Worm (Caenorhabditis elegans) whole organism, L3 larva: ENCODE results near the gene chil-18.

Source experiments
- ZK546.5 ChIP-seq: sonication (generic microtip); optimal IDR thresholded peaks from 2 replicates; lab custom pipeline; 2017; ENCODE audit warnings: missing biosample characterization, missing genetic modification characterization
- nhr-237 ChIP-seq: fragments of 150-350 bp; optimal IDR thresholded peaks from 2 replicates; lab custom pipeline; 2014; ENCODE audit warnings: missing biosample characterization, missing genetic modification characterization
- pqm-1 ChIP-seq: fragments of 150-350 bp; optimal IDR thresholded peaks from 2 replicates; lab custom pipeline; 2017; ENCODE audit warnings: missing biosample characterization, missing genetic modification characterization, inconsistent platforms

- TF ChIP-seq nhr-237 (tag; lab: Kevin White, UChicago) (no peak), pqm-1 (tag; lab: Kevin White, UChicago) (peak; percentile 0), ZK546.5 (tag; lab: Kevin White, UChicago) (no peak)
Measured at ce11 chrII:9416381-9417276, 31.4 kb upstream of the chil-18 start, which contains the start of the genes gss-1 and chch-3.
